Fruit fly (Drosophila melanogaster) S2 (cell line): ENCODE results near the gene hwt.

Experiments used
- CG8478 ChIP-seq: fragments of >200 bp; optimal IDR thresholded peaks from 2 replicates; lab custom pipeline; 2018
- CTCF ChIP-seq, 2 experiments: fragments of >200 bp; optimal IDR thresholded peaks; 2 replicates each; lab custom pipeline; 2018

- TF ChIP-seq CG8478 (lab: Kevin White, UChicago) (no peak), CTCF (optimal IDR thresholded peaks at IDR 0.05; lab: Kevin White, UChicago) (no peak)
These were observed 23.2 kb upstream of the hwt start for dm6 chrX:12591223-12592120.
